Fruit fly (Drosophila melanogaster) whole organism, embryonic: Measurements from ENCODE around the gene LysRS.
A peak's percentile ranks its signal among the peaks of the same experiment; 100 is the strongest.

ENCODE experiments used
- Antp ChIP-seq: fragments of 200-800 bp; sonication (Bioruptor generic); optimal IDR thresholded peaks from 3 replicates; lab custom pipeline; 2016; ENCODE audit warnings: missing biosample characterization, missing genetic modification characterization
- Atf6 ChIP-seq: fragments of 200-800 bp; sonication (Bioruptor generic); IDR thresholded peaks from 2 replicates; pipeline ENCODE4 v1.3.6; 2022; ENCODE audit warnings: missing biosample characterization, missing genetic modification characterization
- Bteb2 ChIP-seq: fragments of 200-800 bp; sonication (Bioruptor generic); optimal IDR thresholded peaks from 2 replicates; lab custom pipeline; 2016; ENCODE audit warnings: missing biosample characterization, missing genetic modification characterization
- CG10267 ChIP-seq: fragments of 200-800 bp; sonication (Bioruptor generic); optimal IDR thresholded peaks from 2 replicates; lab custom pipeline; 2018; ENCODE audit warnings: missing biosample characterization, mild to moderate bottlenecking, missing genetic modification characterization, moderate library complexity
- CG12236 ChIP-seq: fragments of 200-800 bp; sonication (Bioruptor generic); optimal IDR thresholded peaks from 2 replicates; lab custom pipeline; 2016; ENCODE audit warnings: missing biosample characterization, missing genetic modification characterization
- CG14050 ChIP-seq: fragments of 200-800 bp; sonication (Bioruptor generic); IDR thresholded peaks from 3 replicates; pipeline ENCODE4 v1.3.6; 2022; ENCODE audit warnings: missing biosample characterization, missing genetic modification characterization
- CG14860 ChIP-seq: fragments of 200-800 bp; sonication (Bioruptor generic); IDR thresholded peaks from 3 replicates; pipeline ENCODE4 v1.3.6; 2022; ENCODE audit warnings: missing biosample characterization, missing genetic modification characterization; ENCODE audit not compliant: partially characterized antibody
- CG15479 ChIP-seq: fragments of 200-800 bp; sonication (Bioruptor generic); optimal IDR thresholded peaks from 3 replicates; lab custom pipeline; 2019; ENCODE audit warnings: missing biosample characterization, mild to moderate bottlenecking, missing genetic modification characterization, moderate library complexity
- CG1602 ChIP-seq: fragments of 200-800 bp; sonication (Bioruptor generic); optimal IDR thresholded peaks from 3 replicates; lab custom pipeline; 2016; ENCODE audit warnings: missing biosample characterization, missing genetic modification characterization
- CG16813 ChIP-seq: fragments of 200-800 bp; sonication (Bioruptor generic); IDR thresholded peaks from 3 replicates; pipeline ENCODE4 v1.3.6; 2022; ENCODE audit warnings: missing biosample characterization, missing genetic modification characterization; ENCODE audit not compliant: partially characterized antibody
- CG18011 ChIP-seq: fragments of 200-800 bp; sonication (Bioruptor generic); optimal IDR thresholded peaks from 2 replicates; lab custom pipeline; 2017; ENCODE audit warnings: missing biosample characterization, missing genetic modification characterization, mild to moderate bottlenecking, moderate library complexity, missing genotype
- CG2120 ChIP-seq: fragments of 200-800 bp; sonication (Bioruptor generic); optimal IDR thresholded peaks from 3 replicates; lab custom pipeline; 2016; ENCODE audit warnings: missing biosample characterization, missing genetic modification characterization
- CG4404 ChIP-seq: fragments of 200-800 bp; sonication (Bioruptor generic); IDR thresholded peaks from 2 replicates; pipeline ENCODE4 v1.3.6; 2022; ENCODE audit warnings: missing biosample characterization, missing genetic modification characterization
- CG4730 ChIP-seq: fragments of 200-800 bp; sonication (Bioruptor generic); IDR thresholded peaks from 2 replicates; pipeline ENCODE4 v1.3.6; 2022; ENCODE audit warnings: missing biosample characterization, missing genetic modification characterization
- CG5245 ChIP-seq: fragments of 200-800 bp; sonication (Bioruptor generic); optimal IDR thresholded peaks from 3 replicates; lab custom pipeline; 2016; ENCODE audit warnings: missing biosample characterization, missing genetic modification characterization
- CG6254 ChIP-seq: fragments of 200-800 bp; sonication (Bioruptor generic); optimal IDR thresholded peaks from 3 replicates; lab custom pipeline; 2017; ENCODE audit warnings: mild to moderate bottlenecking, missing biosample characterization, missing genetic modification reagents, missing genetic modification characterization
- CG6791 ChIP-seq: fragments of 200-800 bp; sonication (Bioruptor generic); IDR thresholded peaks from 3 replicates; pipeline ENCODE4 v1.3.6; 2022; ENCODE audit warnings: missing biosample characterization, missing genetic modification characterization; ENCODE audit not compliant: partially characterized antibody
- CG7839 ChIP-seq: fragments of 200-800 bp; sonication (Bioruptor generic); optimal IDR thresholded peaks from 3 replicates; lab custom pipeline; 2018; ENCODE audit warnings: missing biosample characterization, mild to moderate bottlenecking, missing genetic modification characterization, moderate library complexity
- CG7987 ChIP-seq: fragments of 200-800 bp; sonication (Bioruptor generic); optimal IDR thresholded peaks from 2 replicates; lab custom pipeline; 2018; ENCODE audit warnings: missing biosample characterization, mild to moderate bottlenecking, missing genetic modification characterization, moderate library complexity
- D ChIP-seq, 2 experiments: fragments of 200-800 bp in 1 of 2; fragments of >200 bp in 1 of 2; sonication (Bioruptor generic) in 1 of 2; optimal IDR thresholded peaks; 2 replicates in 1 of 2; 3 replicates in 1 of 2; lab custom pipeline; 2017; ENCODE audit warnings: mild to moderate bottlenecking in 1 of 2, missing biosample characterization in 1 of 2, missing genetic modification characterization in 1 of 2, missing genetic modification reagents in 1 of 2
- Dad ChIP-seq: fragments of 200-800 bp; sonication (Bioruptor generic); optimal IDR thresholded peaks from 3 replicates; lab custom pipeline; 2016; ENCODE audit warnings: missing biosample characterization, missing genetic modification characterization
- Doc2 ChIP-seq: fragments of 200-800 bp; sonication (Bioruptor generic); IDR thresholded peaks from 2 replicates; pipeline ENCODE4 v1.3.6; 2022; ENCODE audit warnings: missing biosample characterization, missing genetic modification characterization
- Elba2 ChIP-seq: fragments of 200-800 bp; sonication (Bioruptor generic); optimal IDR thresholded peaks from 3 replicates; lab custom pipeline; 2016; ENCODE audit warnings: missing biosample characterization, missing genetic modification characterization
- Ets97D ChIP-seq: fragments of 200-800 bp; sonication (Bioruptor generic); optimal IDR thresholded peaks from 3 replicates; lab custom pipeline; 2016; ENCODE audit warnings: missing biosample characterization, missing genetic modification characterization
- GATAe ChIP-seq: fragments of 200-800 bp; sonication (Bioruptor generic); conservative IDR thresholded peaks from 2 replicates; pipeline ENCODE4 v1.3.6; 2022; ENCODE audit warnings: missing biosample characterization, missing genetic modification characterization
- Kr ChIP-seq: fragments of 200-800 bp; sonication (Bioruptor generic); optimal IDR thresholded peaks from 2 replicates; lab custom pipeline; 2017; ENCODE audit warnings: missing biosample characterization, mild to moderate bottlenecking, missing genetic modification characterization
- Max ChIP-seq: fragments of 200-800 bp; sonication (Bioruptor generic); optimal IDR thresholded peaks from 2 replicates; lab custom pipeline; 2016; ENCODE audit warnings: missing biosample characterization, mild to moderate bottlenecking, missing genetic modification characterization
- Med ChIP-seq: fragments of 200-800 bp; sonication (Bioruptor generic); peaks from one replicate; lab custom pipeline; 2016; ENCODE audit warnings: missing biosample characterization, missing genetic modification characterization, mild to moderate bottlenecking, inconsistent platforms, moderate library complexity
- Meics ChIP-seq: fragments of 200-800 bp; sonication (Bioruptor generic); optimal IDR thresholded peaks from 2 replicates; lab custom pipeline; 2017; ENCODE audit warnings: missing biosample characterization, mild to moderate bottlenecking, missing genetic modification characterization
- Nf-YC ChIP-seq: fragments of 200-800 bp; optimal IDR thresholded peaks from 3 replicates; lab custom pipeline; 2019; ENCODE audit warnings: missing biosample characterization, mild to moderate bottlenecking, missing genetic modification characterization, moderate library complexity
- Poxn ChIP-seq: fragments of 200-800 bp; sonication (Bioruptor generic); IDR thresholded peaks from 2 replicates; pipeline ENCODE4 v1.3.6; 2022; ENCODE audit warnings: missing biosample characterization, missing genetic modification characterization
- Scr ChIP-seq: fragments of 200-800 bp; sonication (Bioruptor generic); IDR thresholded peaks from 2 replicates; pipeline ENCODE4 v1.3.6; 2022; ENCODE audit warnings: missing biosample characterization, missing genetic modification characterization; ENCODE audit not compliant: partially characterized antibody
- Tbp ChIP-seq: fragments of >200 bp; optimal IDR thresholded peaks from 2 replicates; lab custom pipeline; 2018; ENCODE audit warnings: missing biosample characterization, missing genetic modification characterization
- Xbp1 ChIP-seq: fragments of 200-800 bp; sonication (Bioruptor generic); optimal IDR thresholded peaks from 3 replicates; lab custom pipeline; 2016; ENCODE audit warnings: missing biosample characterization, mild to moderate bottlenecking, missing genetic modification characterization
- crol ChIP-seq: fragments of 200-800 bp; sonication (Bioruptor generic); IDR thresholded peaks from 2 replicates; pipeline ENCODE4 v1.3.6; 2022; ENCODE audit warnings: missing biosample characterization, missing genetic modification characterization
- cwo ChIP-seq: fragments of 200-800 bp; sonication (Bioruptor generic); optimal IDR thresholded peaks from 3 replicates; lab custom pipeline; 2017; ENCODE audit warnings: missing biosample characterization, missing genetic modification characterization, mild to moderate bottlenecking, moderate library complexity, missing genetic modification reagents
- disco-r ChIP-seq: fragments of 200-800 bp; sonication (Bioruptor generic); optimal IDR thresholded peaks from 2 replicates; lab custom pipeline; 2016; ENCODE audit warnings: missing biosample characterization, missing genetic modification characterization
- emc ChIP-seq: fragments of 200-800 bp; sonication (Bioruptor generic); optimal IDR thresholded peaks from 2 replicates; lab custom pipeline; 2016; ENCODE audit warnings: missing biosample characterization, missing genetic modification characterization
- fd64A ChIP-seq: fragments of 200-800 bp; sonication (Bioruptor generic); optimal IDR thresholded peaks from 3 replicates; lab custom pipeline; 2018; ENCODE audit warnings: missing biosample characterization, mild to moderate bottlenecking, missing genetic modification characterization
- ftz-f1 ChIP-seq: fragments of 200-800 bp; sonication (Bioruptor generic); optimal IDR thresholded peaks from 2 replicates; lab custom pipeline; 2016; ENCODE audit warnings: missing biosample characterization, missing genetic modification characterization
- lov ChIP-seq, 2 experiments: fragments of 200-800 bp in 1 of 2; fragments of >200 bp in 1 of 2; sonication (Bioruptor generic) in 1 of 2; IDR thresholded peaks in 1 of 2; optimal IDR thresholded peaks in 1 of 2; 2 replicates in 1 of 2; 3 replicates in 1 of 2; pipeline versions ENCODE4 v1.3.6 to Lab custom; 2017 to 2022; ENCODE audit warnings: missing biosample characterization in 1 of 2, missing genetic modification characterization in 1 of 2
- nmo ChIP-seq: fragments of 200-800 bp; sonication (Bioruptor generic); optimal IDR thresholded peaks from 2 replicates; lab custom pipeline; 2018; ENCODE audit warnings: missing biosample characterization, mild to moderate bottlenecking, missing genetic modification characterization, moderate library complexity
- schlank ChIP-seq: fragments of 200-800 bp; sonication (Bioruptor generic); optimal IDR thresholded peaks from 2 replicates; lab custom pipeline; 2018; ENCODE audit warnings: missing biosample characterization, mild to moderate bottlenecking, missing genetic modification characterization
- sqz ChIP-seq: fragments of 200-800 bp; sonication (Bioruptor generic); optimal IDR thresholded peaks from 3 replicates; lab custom pipeline; 2018; ENCODE audit warnings: missing biosample characterization, mild to moderate bottlenecking, missing genetic modification characterization
- tio ChIP-seq: fragments of 200-800 bp; sonication (Bioruptor generic); optimal IDR thresholded peaks from 2 replicates; lab custom pipeline; 2017; ENCODE audit warnings: missing biosample characterization, missing genetic modification characterization, inconsistent platforms
- tll ChIP-seq, 2 experiments: fragments of 200-800 bp in 1 of 2; fragments of >200 bp in 1 of 2; sonication (Bioruptor generic) in 1 of 2; optimal IDR thresholded peaks; 2 replicates each; lab custom pipeline; 2017 to 2019; ENCODE audit warnings: missing biosample characterization in 2 of 2, missing genetic modification characterization in 2 of 2, mild to moderate bottlenecking in 1 of 2, moderate library complexity in 1 of 2
- zen ChIP-seq: fragments of 200-800 bp; sonication (Bioruptor generic); optimal IDR thresholded peaks from 3 replicates; lab custom pipeline; 2018; ENCODE audit warnings: missing biosample characterization, mild to moderate bottlenecking, missing genetic modification characterization, moderate library complexity

LysRS gene

dm6 chrX:9600083-9600817 is 8.4 kb downstream of the LysRS start (continued):
- TF ChIP-seq fd64A (GFP tag; lab: Kevin White, UChicago): peak; percentile 20
- peak; percentile 90 for TF ChIP-seq CG2120
- peak; percentile 48 for TF ChIP-seq disco-r (GFP tag; lab: Kevin White, UChicago)
- peak; percentile 53 for TF ChIP-seq CG10267 (tag; lab: Kevin White, UChicago)
- TF ChIP-seq CG14860: no peak
- no peak for TF ChIP-seq CG16813 (GFP tag; lab: Robert Waterston, UW)
- TF ChIP-seq Nf-YC (tag; lab: Kevin White, UChicago): peak; percentile 51
- peak; percentile 46; the same call in 1 of the 2 replicates for TF ChIP-seq CG4404 (GFP tag; lab: Robert Waterston, UW)
- TF ChIP-seq Antp (GFP tag; lab: Kevin White, UChicago): peak; percentile 74
- no peak for TF ChIP-seq Tbp (GFP tag; lab: Kevin White, UChicago)
- TF ChIP-seq CG15479 (GFP tag; lab: Kevin White, UChicago): no peak
- TF ChIP-seq CG4730 (GFP tag; lab: Robert Waterston, UW): peak; percentile 51; the same call in 1 of the 2 replicates
- TF ChIP-seq CG12236 (GFP tag; lab: Kevin White, UChicago): peak; percentile 35
- TF ChIP-seq Kr: no peak
- TF ChIP-seq Dad (GFP tag; lab: Kevin White, UChicago): peak; percentile 56
- TF ChIP-seq CG1602 (GFP tag; lab: Kevin White, UChicago): peak; percentile 65
- TF ChIP-seq cwo (GFP tag; lab: Kevin White, UChicago): peak; percentile 99
- TF ChIP-seq CG5245 (GFP tag; lab: Kevin White, UChicago): peak; percentile 58
- peak; percentile 84 for TF ChIP-seq Meics (GFP tag; lab: Kevin White, UChicago)
- TF ChIP-seq CG7839 (tag; lab: Kevin White, UChicago): peak; percentile 87
- peak; percentile 23 for TF ChIP-seq emc (GFP tag; lab: Kevin White, UChicago)
- peak; percentile 81 for TF ChIP-seq Max
- TF ChIP-seq CG6791 (GFP tag; lab: Robert Waterston, UW): no peak
- TF ChIP-seq zen (tag; lab: Kevin White, UChicago): peak; percentile 60
- no peak for TF ChIP-seq GATAe (GFP tag; lab: Robert Waterston, UW)
- peak; percentile 89 for TF ChIP-seq nmo (GFP tag; lab: Kevin White, UChicago)
- TF ChIP-seq CG6254 (GFP tag; lab: Kevin White, UChicago): peak; percentile 13
- TF ChIP-seq Bteb2 (GFP tag; lab: Kevin White, UChicago): peak; percentile 71
- no peak for TF ChIP-seq tll (GFP tag; optimal IDR thresholded peaks at IDR 0.05; lab: Kevin White, UChicago)
- peak; percentile 12 for TF ChIP-seq schlank (tag; lab: Kevin White, UChicago)
- no peak for TF ChIP-seq tio (GFP tag; lab: Kevin White, UChicago)
- no peak for TF ChIP-seq crol (GFP tag; lab: Robert Waterston, UW)
- TF ChIP-seq sqz (GFP tag; lab: Kevin White, UChicago): peak; percentile 89
- TF ChIP-seq Atf6 (GFP tag; lab: Robert Waterston, UW): peak; percentile 78
- no peak for TF ChIP-seq CG7987 (GFP tag; lab: Kevin White, UChicago)
- TF ChIP-seq Med (GFP tag; lab: Kevin White, UChicago): peak; percentile 94
- 0 out of 2 replicates have a peak, but pooled peaks have one; percentile 12 for TF ChIP-seq Poxn (GFP tag; lab: Robert Waterston, UW)
- peak; percentile 54 for TF ChIP-seq Ets97D (GFP tag; lab: Kevin White, UChicago)
- peak; percentile 36 for TF ChIP-seq CG18011 (GFP tag; lab: Kevin White, UChicago)
- TF ChIP-seq ftz-f1 (GFP tag; lab: Kevin White, UChicago): peak; percentile 95
- 0 out of 2 replicates have a peak, but pooled peaks have one; percentile 11 for TF ChIP-seq Doc2
- TF ChIP-seq lov (optimal IDR thresholded peaks at IDR 0.05; lab: Kevin White, UChicago): no peak
- no peak for TF ChIP-seq lov (GFP tag; IDR thresholded peaks at IDR 0.05; lab: Robert Waterston, UW)
- no peak for TF ChIP-seq Elba2 (GFP tag; lab: Kevin White, UChicago)
- no peak for TF ChIP-seq D (optimal IDR thresholded peaks at IDR 0.05; lab: Kevin White, UChicago)
- peak; percentile 60 for TF ChIP-seq D (GFP tag; optimal IDR thresholded peaks at IDR 0.05; lab: Kevin White, UChicago)
- TF ChIP-seq CG14050 (GFP tag; lab: Robert Waterston, UW): 0 out of 3 replicates have a peak, but pooled peaks have one; percentile 10
- peak; percentile 78 for TF ChIP-seq Xbp1 (GFP tag; lab: Kevin White, UChicago)
- no peak for TF ChIP-seq Scr (GFP tag; lab: Robert Waterston, UW)
